Fruit fly (Drosophila melanogaster): ENCODE measurements around the gene CG14314.

- TF ChIP-seq Myc (optimal IDR thresholded peaks at IDR 0.05) (no peak), Sin3A (optimal IDR thresholded peaks at IDR 0.05) (no peak)
These were observed 30.6 kb upstream of the CG14314 start, which contains the start of the genes Arp5 and CG7208 for dm6 chr3R:18185385-18185784.
